Worm (Caenorhabditis elegans) whole organism, late embryonic: ENCODE measurements around the gene C03B1.3.

ENCODE experiments used
- dmd-4 ChIP-seq: sonication (generic microtip); optimal IDR thresholded peaks from 2 replicates; lab custom pipeline; 2016; ENCODE audit warnings: borderline replicate concordance, missing genetic modification characterization, missing compliant biosample characterization
- ets-4 ChIP-seq: sonication (generic microtip); optimal IDR thresholded peaks from 2 replicates; lab custom pipeline; 2016; ENCODE audit warnings: missing genetic modification characterization, missing compliant biosample characterization
- mec-3 ChIP-seq: sonication (generic microtip); optimal IDR thresholded peaks from 2 replicates; lab custom pipeline; 2016; ENCODE audit warnings: borderline replicate concordance, missing genetic modification characterization, missing compliant biosample characterization
- pax-1 ChIP-seq: fragments of 150-350 bp; optimal IDR thresholded peaks from 2 replicates; lab custom pipeline; 2014; ENCODE audit warnings: missing biosample characterization, missing genetic modification characterization

DNA sequence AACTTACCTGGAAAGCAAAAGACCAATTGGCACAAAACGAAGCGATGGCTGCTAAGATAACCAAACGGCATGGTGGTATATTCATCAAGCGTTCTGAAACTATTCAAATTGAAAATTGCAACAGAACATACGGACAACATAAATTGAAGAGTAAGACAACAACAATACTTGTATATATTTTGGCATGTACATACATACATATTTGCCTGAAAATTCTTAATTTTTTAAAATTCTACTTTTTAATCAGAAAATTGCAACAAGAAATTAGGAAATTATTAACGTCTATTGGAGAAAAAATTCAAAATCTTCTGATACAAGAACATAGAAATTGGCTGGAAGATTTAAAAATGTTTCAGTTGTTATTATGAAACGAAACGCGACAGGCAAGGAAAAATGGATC lies 27.9 kb upstream of the C03B1.3 start, which contains the start of gene C03B1.13:
- TF ChIP-seq ets-4 (tag; lab: Kevin White, UChicago), result no peak
- no peak for TF ChIP-seq pax-1 (tag; lab: Kevin White, UChicago)
- no peak for TF ChIP-seq dmd-4
- TF ChIP-seq mec-3 (tag; lab: Kevin White, UChicago), result no peak
